Worm (Caenorhabditis elegans): ENCODE results near the gene K08F9.4.

The K08F9.4 gene

ce11 chrV:15186259-15186927, 42.6 kb downstream of the K08F9.4 start, which contains the start of gene Y75B12B.3 (continued):
- TF ChIP-seq ceh-40 (GFP tag; IDR thresholded peaks at IDR 0.05), result no peak
- 0 out of 2 replicates have a peak, but pooled peaks have one; percentile 27 for TF ChIP-seq C17E4.6 (GFP tag; IDR thresholded peaks at IDR 0.05)
- TF ChIP-seq Y79H2A.3 (GFP tag; conservative IDR thresholded peaks at IDR 0.05), result 0 out of 2 replicates have a peak, but pooled peaks have one; percentile 32
- TF ChIP-seq pbrm-1 (GFP tag; IDR thresholded peaks at IDR 0.05), result 0 out of 2 replicates have a peak, but pooled peaks have one; percentile 52
- no peak for TF ChIP-seq lsy-27 (tag; optimal IDR thresholded peaks at IDR 0.05; ENCODE audit: borderline replicate concordance, insufficient read depth)
- TF ChIP-seq madf-8 (GFP tag; conservative IDR thresholded peaks at IDR 0.05), result peak; percentile 10; the same call in 1 of the 2 replicates
- peak; percentile 77 for TF ChIP-seq lin-26 (GFP tag; IDR thresholded peaks at IDR 0.05)
- TF ChIP-seq lin-54 (GFP tag; optimal IDR thresholded peaks at IDR 0.05), result peak; percentile 62
- TF ChIP-seq somi-1 (GFP tag; optimal IDR thresholded peaks at IDR 0.05), result no peak
- peak; percentile 73 for TF ChIP-seq madf-6 (GFP tag; IDR thresholded peaks at IDR 0.05)
- no peak for TF ChIP-seq Y67H2A.10 (GFP tag; conservative IDR thresholded peaks at IDR 0.05)
- no peak for TF ChIP-seq madf-10 (tag; optimal IDR thresholded peaks at IDR 0.05)
- TF ChIP-seq zfh-2 (GFP tag; conservative IDR thresholded peaks at IDR 0.05), result peak; percentile 72
- TF ChIP-seq T07F8.4 (tag; optimal IDR thresholded peaks at IDR 0.05), result no peak
- TF ChIP-seq egrh-3 (GFP tag; IDR thresholded peaks at IDR 0.05), result peak; percentile 18; the same call in 1 of the 2 replicates
- no peak for TF ChIP-seq dpl-1 (GFP tag; optimal IDR thresholded peaks at IDR 0.05)
- no peak for TF ChIP-seq Y53F4B.3 (GFP tag; IDR thresholded peaks at IDR 0.05)
- TF ChIP-seq ekl-4 (GFP tag; IDR thresholded peaks at IDR 0.05), result peak; percentile 76; the same call in 1 of the 2 replicates
- TF ChIP-seq ceh-100 (GFP tag; IDR thresholded peaks at IDR 0.05), result peak; percentile 47; the same call in 1 of the 2 replicates
- peak; percentile 43 for TF ChIP-seq snpc-1.3 (tag; optimal IDR thresholded peaks at IDR 0.05; ENCODE audit: insufficient read depth)
- no peak for TF ChIP-seq ZK185.1 (tag; optimal IDR thresholded peaks at IDR 0.05; ENCODE audit: poor library complexity, severe bottlenecking)
- no peak for TF ChIP-seq B0019.2 (GFP tag; conservative IDR thresholded peaks at IDR 0.05)
- TF ChIP-seq ztf-22 (GFP tag; optimal IDR thresholded peaks at IDR 0.05), result no peak
- TF ChIP-seq F39B2.1 (GFP tag; IDR thresholded peaks at IDR 0.05), result peak; percentile 27; the same call in 1 of the 2 replicates
- TF ChIP-seq F33H1.4 (GFP tag; IDR thresholded peaks at IDR 0.05), result no peak
- TF ChIP-seq ama-1 (optimal IDR thresholded peaks at IDR 0.05), result peak; percentile 73
- peak in 1 of 2 experiments; percentile 9 for TF ChIP-seq ama-1 (GFP tag; optimal IDR thresholded peaks at IDR 0.05)

- TF ChIP-seq tbp1 (GFP tag; optimal IDR thresholded peaks at IDR 0.05), result peak; percentile 54
- TF ChIP-seq ceh-27 (GFP tag; optimal IDR thresholded peaks at IDR 0.05), result no peak
- TF ChIP-seq him-1 (tag; optimal IDR thresholded peaks at IDR 0.05), result no peak
- TF ChIP-seq F10E7.11 (tag; optimal IDR thresholded peaks at IDR 0.05), result no peak
- TF ChIP-seq Y67H2A.10 (GFP tag; conservative IDR thresholded peaks at IDR 0.05), result 0 out of 2 replicates have a peak, but pooled peaks have one; percentile 29
- peak; percentile 52 for TF ChIP-seq dpl-1 (GFP tag; optimal IDR thresholded peaks at IDR 0.05)
- no peak for TF ChIP-seq akir-1 (GFP tag; optimal IDR thresholded peaks at IDR 0.05)
- peak; percentile 91 for TF ChIP-seq mcd-1 (GFP tag; IDR thresholded peaks at IDR 0.05)
- no peak for TF ChIP-seq ztf-25 (GFP tag; IDR thresholded peaks at IDR 0.05)
- TF ChIP-seq lsl-1 (GFP tag; optimal IDR thresholded peaks at IDR 0.05), result peak; percentile 49
- no peak for TF ChIP-seq F39B2.1 (GFP tag; IDR thresholded peaks at IDR 0.05)
- TF ChIP-seq lin-35 (GFP tag; optimal IDR thresholded peaks at IDR 0.05), result peak in 1 of 3 experiments; percentile 66
- TF ChIP-seq mxl-1 (tag; optimal IDR thresholded peaks at IDR 0.05), result no peak
- TF ChIP-seq rcor-1 (GFP tag; IDR thresholded peaks at IDR 0.05), result peak; percentile 58
- peak; percentile 52 for TF ChIP-seq ekl-4 (GFP tag; IDR thresholded peaks at IDR 0.05)
- no peak for TF ChIP-seq zim-3 (tag; optimal IDR thresholded peaks at IDR 0.05)
- TF ChIP-seq sdz-38 (tag; optimal IDR thresholded peaks at IDR 0.05), result no peak
- TF ChIP-seq ztf-22 (GFP tag; optimal IDR thresholded peaks at IDR 0.05), result peak; percentile 9
- no peak for TF ChIP-seq let-526 (GFP tag; IDR thresholded peaks at IDR 0.05)
- TF ChIP-seq ztf-3 (GFP tag; optimal IDR thresholded peaks at IDR 0.05), result no peak
- TF ChIP-seq gei-17 (GFP tag; optimal IDR thresholded peaks at IDR 0.05), result peak; percentile 59
- TF ChIP-seq aptf-2 (GFP tag; conservative IDR thresholded peaks at IDR 0.05), result no peak
- TF ChIP-seq madf-6 (GFP tag; IDR thresholded peaks at IDR 0.05), result peak; percentile 90
Observed at ce11 chrV:15187083-15188057, 43.6 kb downstream of the K08F9.4 start, which contains the start of the genes cyn-7 and bath-36. Gene cyn-7, minus strand, starts transcription at chrV:15187378. Gene bath-36, plus strand, starts transcription at chrV:15187888.

All from whole organism, young adult.